Worm (Caenorhabditis elegans) whole organism, mixed stage, embryonic: ENCODE measurements around the gene nlp-2.

Source experiments
- M03D4.4 ChIP-seq: sonication (generic microtip); optimal IDR thresholded peaks from 2 replicates; lab custom pipeline; 2017; ENCODE audit warnings: mild to moderate bottlenecking, missing genetic modification characterization, missing compliant biosample characterization
- bed-3 ChIP-seq: fragments of 200-800 bp; sonication (Bioruptor generic); optimal IDR thresholded peaks from 3 replicates; lab custom pipeline; 2018; ENCODE audit warnings: mild to moderate bottlenecking, missing genetic modification characterization, moderate library complexity, missing compliant biosample characterization
- blmp-1 ChIP-seq: fragments of 150-350 bp; optimal IDR thresholded peaks from 2 replicates; lab custom pipeline; 2014; ENCODE audit warnings: missing biosample characterization, missing genetic modification characterization
- ceh-39 ChIP-seq: fragments of 150-350 bp; optimal IDR thresholded peaks from 2 replicates; lab custom pipeline; 2014; ENCODE audit warnings: missing biosample characterization, missing genetic modification characterization
- ceh-43 ChIP-seq: fragments of 200-800 bp; sonication (Bioruptor generic); optimal IDR thresholded peaks from 2 replicates; lab custom pipeline; 2018; ENCODE audit warnings: mild to moderate bottlenecking, missing genetic modification characterization, moderate library complexity, missing compliant biosample characterization
- ces-1 ChIP-seq: fragments of 150-350 bp; optimal IDR thresholded peaks from 2 replicates; lab custom pipeline; 2014; ENCODE audit warnings: missing biosample characterization, missing genetic modification reagents, missing genetic modification characterization
- cnd-1 ChIP-seq: fragments of 200-800 bp; sonication (Bioruptor generic); optimal IDR thresholded peaks from 2 replicates; lab custom pipeline; 2018; ENCODE audit warnings: mild to moderate bottlenecking, missing genetic modification characterization, missing compliant biosample characterization
- drap-1 ChIP-seq: fragments of 200-800 bp; sonication (Bioruptor generic); optimal IDR thresholded peaks from 3 replicates; lab custom pipeline; 2018; ENCODE audit warnings: mild to moderate bottlenecking, missing genetic modification characterization, missing compliant biosample characterization
- elt-1 ChIP-seq: sonication (generic microtip); optimal IDR thresholded peaks from 2 replicates; lab custom pipeline; 2017; ENCODE audit warnings: missing genetic modification characterization, mild to moderate bottlenecking, missing compliant biosample characterization, antibody characterized with exemption, moderate library complexity, borderline replicate concordance; ENCODE audit not compliant: insufficient read depth
- flh-1 ChIP-seq: fragments of 200-800 bp; sonication (Bioruptor generic); optimal IDR thresholded peaks from 2 replicates; lab custom pipeline; 2018; ENCODE audit warnings: mild to moderate bottlenecking, missing genetic modification characterization, moderate library complexity, missing compliant biosample characterization
- ham-2 ChIP-seq: fragments of 200-800 bp; sonication (Bioruptor generic); optimal IDR thresholded peaks from 2 replicates; lab custom pipeline; 2018; ENCODE audit warnings: mild to moderate bottlenecking, missing genetic modification characterization, missing compliant biosample characterization
- hlh-1 ChIP-seq: fragments of 150-350 bp; optimal IDR thresholded peaks from 2 replicates; lab custom pipeline; 2014; ENCODE audit warnings: missing biosample characterization, missing genetic modification reagents, missing genetic modification characterization
- mab-5 ChIP-seq: fragments of 150-350 bp; optimal IDR thresholded peaks from 2 replicates; lab custom pipeline; 2014; ENCODE audit warnings: missing biosample characterization, missing genetic modification characterization
- mep-1 ChIP-seq: fragments of 150-350 bp; optimal IDR thresholded peaks from 2 replicates; lab custom pipeline; 2017; ENCODE audit warnings: missing biosample characterization, missing genetic modification reagents, missing genetic modification characterization, inconsistent platforms
- nhr-12 ChIP-seq: fragments of 150-350 bp; optimal IDR thresholded peaks from 2 replicates; lab custom pipeline; 2014; ENCODE audit warnings: missing biosample characterization, missing genetic modification characterization
- nhr-2 ChIP-seq: fragments of 150-350 bp; optimal IDR thresholded peaks from 2 replicates; lab custom pipeline; 2014; ENCODE audit warnings: missing biosample characterization, missing genetic modification characterization
- nhr-237 ChIP-seq: fragments of 150-350 bp; optimal IDR thresholded peaks from 2 replicates; lab custom pipeline; 2014; ENCODE audit warnings: missing biosample characterization, missing genetic modification characterization
- nhr-28 ChIP-seq: fragments of 150-350 bp; optimal IDR thresholded peaks from 2 replicates; lab custom pipeline; 2014; ENCODE audit warnings: missing biosample characterization, missing genetic modification characterization
- nhr-76 ChIP-seq: sonication (generic microtip); optimal IDR thresholded peaks from 2 replicates; lab custom pipeline; 2017; ENCODE audit warnings: missing biosample characterization, missing genetic modification characterization
- pha-4 ChIP-seq: fragments of 150-350 bp; optimal IDR thresholded peaks from 2 replicates; lab custom pipeline; 2018; ENCODE audit warnings: missing biosample characterization, missing genetic modification reagents, missing genetic modification characterization
- sem-2 ChIP-seq: fragments of 200-800 bp; sonication (Bioruptor generic); optimal IDR thresholded peaks from 2 replicates; lab custom pipeline; 2018; ENCODE audit warnings: mild to moderate bottlenecking, missing genetic modification characterization, missing compliant biosample characterization
- snpc-4 ChIP-seq: fragments of 150-350 bp; optimal IDR thresholded peaks from 2 replicates; lab custom pipeline; 2014; ENCODE audit warnings: missing biosample characterization, missing genetic modification characterization
- tbx-8 ChIP-seq: fragments of 200-800 bp; sonication (Bioruptor generic); optimal IDR thresholded peaks from 2 replicates; lab custom pipeline; 2018; ENCODE audit warnings: mild to moderate bottlenecking, missing genetic modification characterization, moderate library complexity, missing compliant biosample characterization
- unc-120 ChIP-seq: sonication (generic microtip); optimal IDR thresholded peaks from 2 replicates; lab custom pipeline; 2017; ENCODE audit warnings: missing genetic modification characterization, missing compliant biosample characterization; ENCODE audit not compliant: poor library complexity, severe bottlenecking
- unc-39 ChIP-seq: fragments of 150-350 bp; optimal IDR thresholded peaks from 2 replicates; lab custom pipeline; 2014; ENCODE audit warnings: missing biosample characterization, missing genetic modification characterization
- unc-62 ChIP-seq: fragments of 150-350 bp; optimal IDR thresholded peaks from 2 replicates; lab custom pipeline; 2014; ENCODE audit warnings: missing biosample characterization, missing genetic modification reagents, missing genetic modification characterization
- zip-8 ChIP-seq: fragments of 150-350 bp; optimal IDR thresholded peaks from 2 replicates; lab custom pipeline; 2014; ENCODE audit warnings: missing biosample characterization, missing genetic modification characterization
- ztf-11 ChIP-seq: fragments of 150-350 bp; optimal IDR thresholded peaks from 2 replicates; lab custom pipeline; 2014; ENCODE audit warnings: missing biosample characterization, missing genetic modification characterization

nlp-2 gene

ce11 chrX:2368042-2368814, 23.7 kb upstream of the nlp-2 start (continued):
- no peak for TF ChIP-seq hlh-1 (tag; lab: Kevin White, UChicago)

DNA sequence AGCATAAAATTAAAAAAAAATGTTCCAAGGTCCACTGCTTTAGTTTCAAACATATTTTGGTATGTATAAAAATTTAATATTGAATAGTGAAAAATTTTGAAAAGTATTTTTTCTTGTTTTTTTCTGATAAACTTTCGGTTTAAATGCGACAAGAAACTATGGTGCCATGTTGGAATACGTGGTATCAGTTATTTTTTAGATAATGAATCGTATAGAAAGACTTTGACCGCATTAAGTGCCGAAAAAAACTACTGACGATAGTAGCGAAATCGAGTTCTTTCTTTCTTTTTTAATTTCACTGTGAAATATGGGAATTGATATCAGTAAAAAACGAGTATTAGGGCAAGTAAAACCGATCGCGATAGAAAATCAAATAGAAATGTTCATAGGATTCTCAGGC, 21.3 kb upstream of the nlp-2 start, which contains the start of gene T24D8.6:
Gene T24D8.6 (minus strand): TSS at position 101 of the 400 bp plus-strand sequence.
- TF ChIP-seq tbx-8 (no peak), sem-2 (GFP tag; lab: Kevin White, UChicago) (no peak), bed-3 (GFP tag; lab: Kevin White, UChicago) (no peak), blmp-1 (no peak), nhr-2 (tag; lab: Kevin White, UChicago) (no peak), ham-2 (no peak), drap-1 (no peak)

ce11 chrX:2364703-2365299, 20.2 kb upstream of the nlp-2 start:
- TF ChIP-seq nhr-237 (peak; percentile 61), unc-120 (tag; lab: Kevin White, UChicago) (no peak)
- TF ChIP-seq, all 35 proteins: peak for 1

DNA sequence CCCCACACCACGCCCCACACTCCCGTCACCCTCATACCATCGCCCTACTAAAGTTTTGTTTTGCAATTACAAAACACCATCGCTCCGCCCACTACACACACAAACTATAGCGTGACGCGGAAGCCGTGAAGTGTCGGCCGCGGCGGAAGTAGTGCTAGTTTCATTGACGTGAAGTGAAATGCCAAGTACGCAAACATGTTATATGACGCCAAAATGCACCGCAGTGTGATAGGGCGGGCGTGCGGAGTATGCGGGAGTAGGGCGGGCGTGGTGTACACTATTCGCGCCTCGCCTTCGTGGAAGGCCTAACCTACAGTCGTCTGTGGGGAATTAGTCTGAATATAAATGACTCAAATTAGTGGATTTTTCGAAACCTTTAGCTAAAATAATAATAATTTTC, 18.3 kb upstream of the nlp-2 start:
- TF ChIP-seq ceh-39 (no peak), mab-5 (tag; lab: Kevin White, UChicago) (no peak), unc-62 (GFP tag; lab: Kevin White, UChicago) (no peak), nhr-237 (no peak), unc-39 (tag; lab: Kevin White, UChicago) (no peak), ham-2 (no peak)

- TF ChIP-seq nhr-237 (no peak), pha-4 (tag; lab: Kevin White, UChicago) (no peak), M03D4.4 (tag; lab: Kevin White, UChicago) (no peak), nhr-12 (tag; lab: Kevin White, UChicago) (no peak), ceh-43 (GFP tag; lab: Kevin White, UChicago) (no peak), nhr-76 (tag; lab: Kevin White, UChicago) (no peak), ces-1 (no peak), sem-2 (GFP tag; lab: Kevin White, UChicago) (no peak)
Observed at ce11 chrX:2359797-2360196, 15.2 kb upstream of the nlp-2 start, which contains the start of gene lgc-40. TSS of gene lgc-40 (plus strand) at chrX:2360097.

DNA sequence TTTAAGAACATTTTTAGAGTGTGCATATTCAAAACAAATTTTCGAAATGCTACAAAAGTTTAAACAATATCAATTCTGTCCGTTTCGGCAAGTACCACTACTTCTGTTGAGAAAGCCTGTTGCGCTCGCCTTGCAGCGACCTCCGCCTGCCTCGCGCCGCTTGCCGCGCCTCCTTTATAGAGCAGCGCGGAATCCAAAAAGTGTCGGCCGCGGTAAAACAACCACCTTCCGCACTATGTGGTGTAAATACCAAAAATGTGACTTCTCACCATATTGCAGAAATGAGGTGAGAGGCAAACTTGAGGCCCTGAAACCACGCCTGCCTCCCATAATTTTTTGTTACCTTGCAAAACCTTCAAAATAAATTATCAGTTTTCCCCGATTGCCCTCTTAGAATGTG, 8.4 kb upstream of the nlp-2 start:
- TF ChIP-seq nhr-237 = no peak
- no peak for TF ChIP-seq flh-1 (GFP tag; lab: Kevin White, UChicago)
- TF ChIP-seq, all 35 proteins: peak for 0

- TF ChIP-seq nhr-12 (tag; lab: Kevin White, UChicago) (no peak), M03D4.4 (tag; lab: Kevin White, UChicago) (no peak), unc-62 (GFP tag; lab: Kevin White, UChicago) (peak; percentile 80), elt-1 (tag; lab: Kevin White, UChicago) (no peak), ceh-39 (no peak), cnd-1 (no peak), tbx-8 (no peak), drap-1 (no peak), unc-120 (tag; lab: Kevin White, UChicago) (peak; percentile 16), nhr-2 (tag; lab: Kevin White, UChicago) (no peak), nhr-76 (tag; lab: Kevin White, UChicago) (no peak)
Observed at ce11 chrX:2347962-2348361, 3.4 kb upstream of the nlp-2 start.

DNA sequence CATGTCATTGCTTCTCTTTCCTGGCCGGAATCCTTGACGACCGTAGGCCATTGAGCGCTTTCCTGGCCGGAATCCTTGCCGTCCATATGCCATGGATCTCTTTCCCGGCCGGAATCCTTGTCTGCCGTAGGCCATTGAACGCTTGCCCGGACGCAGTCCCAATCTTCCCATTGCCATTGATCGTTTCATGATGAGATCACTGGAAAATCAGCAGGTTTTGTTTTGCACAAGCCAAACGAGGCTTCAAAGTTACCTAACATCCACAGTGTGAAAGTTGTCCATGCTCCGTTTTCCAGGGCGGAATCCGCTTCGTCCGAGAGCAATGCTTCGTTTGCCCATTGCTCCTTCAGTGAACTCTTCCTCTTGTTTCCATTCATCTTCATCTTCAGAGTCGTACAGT, 462 bp downstream of the nlp-2 start:
- TF ChIP-seq bed-3 (GFP tag; lab: Kevin White, UChicago) (no peak), nhr-237 (no peak), M03D4.4 (tag; lab: Kevin White, UChicago) (no peak), unc-39 (tag; lab: Kevin White, UChicago) (no peak), snpc-4 (tag; lab: Kevin White, UChicago) (no peak), mep-1 (tag; lab: Kevin White, UChicago) (no peak), ztf-11 (tag; lab: Kevin White, UChicago) (no peak), ceh-39 (no peak), flh-1 (GFP tag; lab: Kevin White, UChicago) (no peak), nhr-28 (tag; lab: Kevin White, UChicago) (no peak), hlh-1 (tag; lab: Kevin White, UChicago) (no peak), zip-8 (tag; lab: Kevin White, UChicago) (no peak), sem-2 (GFP tag; lab: Kevin White, UChicago) (no peak), unc-62 (GFP tag; lab: Kevin White, UChicago) (no peak)
